Fruit fly (Drosophila melanogaster) whole organism, embryonic: ENCODE results near the gene Awh.

ENCODE experiments used
- Blimp-1 ChIP-seq: fragments of 200-800 bp; sonication (Bioruptor generic); optimal IDR thresholded peaks from 3 replicates; lab custom pipeline; 2018; ENCODE audit warnings: missing biosample characterization, missing genetic modification characterization, mild to moderate bottlenecking, moderate library complexity, missing genetic modification reagents
- CG10565 ChIP-seq: fragments of 200-800 bp; sonication (Bioruptor generic); optimal IDR thresholded peaks from 3 replicates; lab custom pipeline; 2016; ENCODE audit warnings: missing biosample characterization, mild to moderate bottlenecking, missing genetic modification characterization
- CG11504 ChIP-seq: fragments of 200-800 bp; sonication (Bioruptor generic); optimal IDR thresholded peaks from 3 replicates; lab custom pipeline; 2019; ENCODE audit warnings: missing biosample characterization, mild to moderate bottlenecking, missing genetic modification characterization, moderate library complexity
- CG12391 ChIP-seq: fragments of 200-800 bp; sonication (Bioruptor generic); optimal IDR thresholded peaks from 3 replicates; lab custom pipeline; 2018; ENCODE audit warnings: missing biosample characterization, mild to moderate bottlenecking, missing genetic modification characterization, moderate library complexity
- CG13123 ChIP-seq: fragments of 200-800 bp; sonication (Bioruptor generic); optimal IDR thresholded peaks from 2 replicates; lab custom pipeline; 2016; ENCODE audit warnings: missing biosample characterization, missing genetic modification characterization
- CG13894 ChIP-seq: fragments of 200-800 bp; sonication (Bioruptor generic); optimal IDR thresholded peaks from 3 replicates; lab custom pipeline; 2018; ENCODE audit warnings: missing biosample characterization, mild to moderate bottlenecking, missing genetic modification characterization, moderate library complexity
- CG14050 ChIP-seq: fragments of 200-800 bp; sonication (Bioruptor generic); IDR thresholded peaks from 3 replicates; pipeline ENCODE4 v1.3.6; 2022; ENCODE audit warnings: missing biosample characterization, missing genetic modification characterization
- CG1529 ChIP-seq: fragments of 200-800 bp; sonication (Bioruptor generic); optimal IDR thresholded peaks from 3 replicates; lab custom pipeline; 2018; ENCODE audit warnings: missing biosample characterization, missing genetic modification characterization
- CG1603 ChIP-seq: fragments of 200-800 bp; sonication (Bioruptor generic); optimal IDR thresholded peaks from 2 replicates; lab custom pipeline; 2019; ENCODE audit warnings: missing biosample characterization, mild to moderate bottlenecking, missing genetic modification characterization, moderate library complexity
- CG16863 ChIP-seq: fragments of 200-800 bp; sonication (Bioruptor generic); optimal IDR thresholded peaks from 3 replicates; lab custom pipeline; 2016; ENCODE audit warnings: missing biosample characterization, missing genetic modification characterization
- CG17186 ChIP-seq: fragments of 200-800 bp; sonication (Bioruptor generic); optimal IDR thresholded peaks from 3 replicates; lab custom pipeline; 2017; ENCODE audit warnings: missing biosample characterization, missing genetic modification reagents, missing genetic modification characterization
- CG17568 ChIP-seq: fragments of 200-800 bp; sonication (Bioruptor generic); optimal IDR thresholded peaks from 2 replicates; lab custom pipeline; 2018; ENCODE audit warnings: missing biosample characterization, mild to moderate bottlenecking, missing genetic modification characterization, moderate library complexity
- CG17612 ChIP-seq: fragments of 200-800 bp; sonication (Bioruptor generic); IDR thresholded peaks from 2 replicates; pipeline ENCODE4 v1.3.6; 2022; ENCODE audit warnings: missing biosample characterization, missing genetic modification characterization
- CG18619 ChIP-seq: fragments of 200-800 bp; sonication (Bioruptor generic); optimal IDR thresholded peaks from 3 replicates; lab custom pipeline; 2017; ENCODE audit warnings: missing biosample characterization, mild to moderate bottlenecking, missing genetic modification characterization
- CG18764 ChIP-seq: fragments of 200-800 bp; sonication (Bioruptor generic); optimal IDR thresholded peaks from 3 replicates; lab custom pipeline; 2016; ENCODE audit warnings: missing biosample characterization, missing genetic modification characterization
- CG2678 ChIP-seq: fragments of 200-800 bp; sonication (Bioruptor generic); optimal IDR thresholded peaks from 3 replicates; lab custom pipeline; 2019; ENCODE audit warnings: missing biosample characterization, mild to moderate bottlenecking, missing genetic modification characterization, moderate library complexity
- CG30403 ChIP-seq: fragments of 200-800 bp; sonication (Bioruptor generic); optimal IDR thresholded peaks from 3 replicates; lab custom pipeline; 2016; ENCODE audit warnings: missing biosample characterization, missing genetic modification characterization
- CG3163 ChIP-seq: fragments of 200-800 bp; sonication (Bioruptor generic); optimal IDR thresholded peaks from 3 replicates; lab custom pipeline; 2016; ENCODE audit warnings: missing biosample characterization, missing genetic modification characterization
- CG42726 ChIP-seq: fragments of 200-800 bp; sonication (Bioruptor generic); IDR thresholded peaks from 2 replicates; pipeline ENCODE4 v1.3.6; 2022; ENCODE audit warnings: missing biosample characterization, missing genetic modification characterization; ENCODE audit not compliant: partially characterized antibody
- CG6254 ChIP-seq: fragments of 200-800 bp; sonication (Bioruptor generic); optimal IDR thresholded peaks from 3 replicates; lab custom pipeline; 2017; ENCODE audit warnings: mild to moderate bottlenecking, missing biosample characterization, missing genetic modification reagents, missing genetic modification characterization
- CG6689 ChIP-seq: fragments of 200-800 bp; sonication (Bioruptor generic); IDR thresholded peaks from 2 replicates; pipeline ENCODE4 v1.3.6; 2022; ENCODE audit warnings: missing biosample characterization, missing genetic modification characterization
- CG6854 ChIP-seq: fragments of 200-800 bp; sonication (Bioruptor generic); optimal IDR thresholded peaks from 3 replicates; lab custom pipeline; 2017; ENCODE audit warnings: missing biosample characterization, mild to moderate bottlenecking, missing genetic modification characterization
- CG7745 ChIP-seq: fragments of 200-800 bp; sonication (Bioruptor generic); optimal IDR thresholded peaks from 2 replicates; lab custom pipeline; 2018; ENCODE audit warnings: missing biosample characterization, mild to moderate bottlenecking, missing genetic modification characterization, moderate library complexity
- CG8359 ChIP-seq: fragments of 200-800 bp; sonication (Bioruptor generic); optimal IDR thresholded peaks from 2 replicates; lab custom pipeline; 2017; ENCODE audit warnings: missing biosample characterization, mild to moderate bottlenecking, missing genetic modification characterization, borderline replicate concordance
- CG9215 ChIP-seq: fragments of 200-800 bp; sonication (Bioruptor generic); IDR thresholded peaks from 2 replicates; pipeline ENCODE4 v1.3.6; 2022; ENCODE audit warnings: missing biosample characterization, missing genetic modification characterization
- CG9876 ChIP-seq: fragments of 200-800 bp; sonication (Bioruptor generic); optimal IDR thresholded peaks from 2 replicates; lab custom pipeline; 2016; ENCODE audit warnings: missing biosample characterization, missing genetic modification characterization
- CTCF ChIP-seq: fragments of 200-800 bp; sonication (Bioruptor generic); optimal IDR thresholded peaks from 2 replicates; lab custom pipeline; 2017; ENCODE audit warnings: missing biosample characterization, mild to moderate bottlenecking, missing genetic modification characterization, moderate library complexity
- D19A ChIP-seq: fragments of 200-800 bp; optimal IDR thresholded peaks from 3 replicates; lab custom pipeline; 2019; ENCODE audit warnings: missing biosample characterization, mild to moderate bottlenecking, missing genetic modification characterization, moderate library complexity
- Dfd ChIP-seq, 2 experiments: fragments of >200 bp; optimal IDR thresholded peaks; 2 replicates each; lab custom pipeline; 2017; ENCODE audit warnings: missing biosample characterization in 2 of 2, missing genetic modification characterization in 2 of 2
- Dref ChIP-seq: fragments of 200-800 bp; sonication (Bioruptor generic); IDR thresholded peaks from 2 replicates; pipeline ENCODE4 v1.3.6; 2022; ENCODE audit warnings: missing biosample characterization, missing genetic modification characterization
- Drgx ChIP-seq: fragments of 200-800 bp; sonication (Bioruptor generic); IDR thresholded peaks from 2 replicates; pipeline ENCODE4 v1.3.6; 2022; ENCODE audit warnings: missing biosample characterization, missing genetic modification characterization
- E2f2 ChIP-seq: fragments of 200-800 bp; sonication (Bioruptor generic); IDR thresholded peaks from 2 replicates; pipeline ENCODE4 v1.3.6; 2022; ENCODE audit warnings: missing biosample characterization, missing genetic modification characterization
- HHEX ChIP-seq: fragments of 200-800 bp; sonication (Bioruptor generic); optimal IDR thresholded peaks from 3 replicates; lab custom pipeline; 2017; ENCODE audit warnings: missing biosample characterization, mild to moderate bottlenecking, missing genetic modification characterization, missing genetic modification reagents
- Hmx ChIP-seq: fragments of 200-800 bp; sonication (Bioruptor generic); optimal IDR thresholded peaks from 2 replicates; lab custom pipeline; 2016; ENCODE audit warnings: missing biosample characterization, missing genetic modification characterization
- Rfx ChIP-seq: fragments of 200-800 bp; sonication (Bioruptor generic); IDR thresholded peaks from 2 replicates; pipeline ENCODE4 v1.3.6; 2022; ENCODE audit warnings: missing biosample characterization, missing genetic modification characterization
- Vsx1 ChIP-seq: fragments of 200-800 bp; sonication (Bioruptor generic); optimal IDR thresholded peaks from 2 replicates; lab custom pipeline; 2017; ENCODE audit warnings: missing biosample characterization, mild to moderate bottlenecking, missing genetic modification characterization, missing genetic modification reagents
- btn ChIP-seq: fragments of 200-800 bp; sonication (Bioruptor generic); optimal IDR thresholded peaks from 2 replicates; lab custom pipeline; 2016; ENCODE audit warnings: missing biosample characterization, missing genetic modification characterization
- croc ChIP-seq: fragments of 200-800 bp; sonication (Bioruptor generic); conservative IDR thresholded peaks from 3 replicates; pipeline ENCODE4 v1.3.6; 2022; ENCODE audit warnings: missing biosample characterization, missing genetic modification characterization
- da ChIP-seq: fragments of 200-800 bp; sonication (Bioruptor generic); optimal IDR thresholded peaks from 2 replicates; lab custom pipeline; 2016; ENCODE audit warnings: missing biosample characterization, missing genetic modification characterization
- dati ChIP-seq: fragments of 200-800 bp; sonication (Bioruptor generic); IDR thresholded peaks from 2 replicates; pipeline ENCODE4 v1.3.6; 2022; ENCODE audit warnings: missing biosample characterization, missing genetic modification characterization
- dpn ChIP-seq, 2 experiments: fragments of 200-800 bp; sonication (Bioruptor generic); optimal IDR thresholded peaks; 3 replicates each; lab custom pipeline; 2016; ENCODE audit warnings: missing biosample characterization in 2 of 2, missing genetic modification characterization in 2 of 2
- gce ChIP-seq: fragments of 200-800 bp; sonication (Bioruptor generic); IDR thresholded peaks from 3 replicates; pipeline ENCODE4 v1.3.6; 2022; ENCODE audit warnings: missing biosample characterization, missing genetic modification characterization
- grau ChIP-seq: fragments of 200-800 bp; optimal IDR thresholded peaks from 3 replicates; lab custom pipeline; 2019; ENCODE audit warnings: missing biosample characterization, mild to moderate bottlenecking, missing genetic modification characterization, moderate library complexity
- ham ChIP-seq: fragments of 200-800 bp; sonication (Bioruptor generic); IDR thresholded peaks from 2 replicates; pipeline ENCODE4 v1.3.6; 2022; ENCODE audit warnings: missing biosample characterization, missing genetic modification characterization
- hb ChIP-seq: fragments of 200-800 bp; sonication (Bioruptor generic); IDR thresholded peaks from 3 replicates; pipeline ENCODE4 v1.3.6; 2022; ENCODE audit warnings: missing biosample characterization, missing genetic modification characterization; ENCODE audit not compliant: partially characterized antibody
- hkb ChIP-seq, 2 experiments: fragments of 200-800 bp in 1 of 2; fragments of >200 bp in 1 of 2; sonication (Bioruptor generic) in 1 of 2; IDR thresholded peaks in 1 of 2; optimal IDR thresholded peaks in 1 of 2; 2 replicates each; pipeline versions ENCODE4 v1.3.6 to Lab custom; 2017 to 2022; ENCODE audit warnings: missing biosample characterization in 1 of 2, missing genetic modification characterization in 1 of 2
- jigr1 ChIP-seq: fragments of 200-800 bp; sonication (Bioruptor generic); IDR thresholded peaks from 3 replicates; pipeline ENCODE4 v1.3.6; 2022; ENCODE audit warnings: missing biosample characterization, missing genetic modification characterization
- jumu ChIP-seq: fragments of 200-800 bp; sonication (Bioruptor generic); optimal IDR thresholded peaks from 3 replicates; lab custom pipeline; 2016; ENCODE audit warnings: missing biosample characterization, missing genetic modification characterization
- pnt ChIP-seq: fragments of 200-800 bp; sonication (Bioruptor generic); optimal IDR thresholded peaks from 3 replicates; lab custom pipeline; 2016; ENCODE audit warnings: missing biosample characterization, missing genetic modification characterization
- psq ChIP-seq: fragments of 200-800 bp; sonication (Bioruptor generic); optimal IDR thresholded peaks from 2 replicates; lab custom pipeline; 2017; ENCODE audit warnings: missing biosample characterization, missing genetic modification characterization
- seq ChIP-seq: fragments of 200-800 bp; sonication (Bioruptor generic); IDR thresholded peaks from 2 replicates; pipeline ENCODE4 v1.3.6; 2022; ENCODE audit warnings: missing biosample characterization, missing genetic modification characterization
- unc-4 ChIP-seq: fragments of 200-800 bp; sonication (Bioruptor generic); IDR thresholded peaks from 2 replicates; pipeline ENCODE4 v1.3.6; 2022; ENCODE audit warnings: missing biosample characterization, missing genetic modification characterization; ENCODE audit not compliant: partially characterized antibody

Gene Awh

DNA sequence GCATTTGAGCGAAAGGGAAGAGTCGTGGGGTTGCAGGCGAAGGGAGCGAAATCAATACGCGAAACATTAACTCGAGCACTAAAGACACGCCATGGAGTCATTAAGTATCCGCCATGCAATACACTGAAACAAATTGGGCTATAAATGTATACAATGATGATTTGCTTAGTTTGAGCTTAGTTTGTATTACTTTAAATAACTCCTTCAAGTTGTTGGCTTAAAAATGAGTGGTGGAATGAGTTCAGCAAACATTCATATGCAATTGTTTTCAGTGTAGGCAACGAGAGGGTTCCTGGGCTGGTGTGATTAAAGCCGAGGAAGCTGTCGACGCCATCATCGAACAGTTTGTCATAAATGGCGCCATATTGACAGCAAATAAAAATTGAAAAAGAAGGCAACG lies 48.3 kb upstream of the Awh start (continued):
- TF ChIP-seq Vsx1 (GFP tag; lab: Kevin White, UChicago) = no peak
- no peak for TF ChIP-seq CG18619 (GFP tag; lab: Kevin White, UChicago)
- no peak for TF ChIP-seq croc (GFP tag; lab: Robert Waterston, UW)
- TF ChIP-seq CG42726 (GFP tag; lab: Robert Waterston, UW) = no peak
- no peak for TF ChIP-seq da
- no peak for TF ChIP-seq CG6854 (GFP tag; lab: Kevin White, UChicago)
- TF ChIP-seq CG1603 (tag; lab: Kevin White, UChicago) = peak; percentile 28
- TF ChIP-seq CG6254 (GFP tag; lab: Kevin White, UChicago) = no peak
- no peak for TF ChIP-seq hb (GFP tag; lab: Robert Waterston, UW)
- TF ChIP-seq CG7745 = no peak
- no peak for TF ChIP-seq CG6689
- no peak for TF ChIP-seq CG17186
- TF ChIP-seq Hmx (GFP tag; lab: Kevin White, UChicago) = no peak
- TF ChIP-seq gce (GFP tag; lab: Robert Waterston, UW) = no peak
- TF ChIP-seq Drgx (GFP tag; lab: Robert Waterston, UW) = no peak
- TF ChIP-seq CG14050 (GFP tag; lab: Robert Waterston, UW) = no peak
- no peak for TF ChIP-seq CG16863
- no peak for TF ChIP-seq E2f2 (GFP tag; lab: Robert Waterston, UW)
- TF ChIP-seq CG13894 (tag; lab: Kevin White, UChicago) = no peak
- TF ChIP-seq CG2678 = peak; percentile 15
- peak in 1 of 2 experiments; percentile 10 for TF ChIP-seq dpn (GFP tag; optimal IDR thresholded peaks at IDR 0.05; lab: Kevin White, UChicago)
- no peak for TF ChIP-seq CG9876 (GFP tag; lab: Kevin White, UChicago)
- TF ChIP-seq psq (GFP tag; lab: Kevin White, UChicago) = no peak
- TF ChIP-seq CG10565 (GFP tag; lab: Kevin White, UChicago) = no peak
- no peak for TF ChIP-seq CG13123
- no peak for TF ChIP-seq CG17568 (GFP tag; lab: Kevin White, UChicago)
- TF ChIP-seq hkb (optimal IDR thresholded peaks at IDR 0.05; lab: Kevin White, UChicago) = no peak
- 0 out of 2 replicates have a peak, but pooled peaks have one; percentile 26 for TF ChIP-seq hkb (GFP tag; IDR thresholded peaks at IDR 0.05; lab: Robert Waterston, UW)
- no peak for TF ChIP-seq ham (GFP tag; lab: Robert Waterston, UW)
- 0 out of 2 replicates have a peak, but pooled peaks have one; percentile 25 for TF ChIP-seq seq (GFP tag; lab: Robert Waterston, UW)
- TF ChIP-seq CG18764 = no peak
- TF ChIP-seq CTCF (GFP tag; lab: Kevin White, UChicago) = no peak
- TF ChIP-seq D19A (tag; lab: Kevin White, UChicago) = no peak
- no peak for TF ChIP-seq Dfd (GFP tag; optimal IDR thresholded peaks at IDR 0.05; lab: Kevin White, UChicago)
- TF ChIP-seq unc-4 (GFP tag; lab: Robert Waterston, UW) = no peak
- peak; percentile 11 for TF ChIP-seq CG11504 (tag; lab: Kevin White, UChicago)
- TF ChIP-seq CG3163 (GFP tag; lab: Kevin White, UChicago) = no peak
- TF ChIP-seq CG17612 (GFP tag; lab: Robert Waterston, UW) = no peak
- TF ChIP-seq jumu = no peak
- TF ChIP-seq CG30403 = peak; percentile 17
- no peak for TF ChIP-seq CG1529 (GFP tag; lab: Kevin White, UChicago)
- TF ChIP-seq grau (tag; lab: Kevin White, UChicago) = peak; percentile 9
- TF ChIP-seq Dref (GFP tag; lab: Robert Waterston, UW) = no peak
- TF ChIP-seq jigr1 (GFP tag; lab: Robert Waterston, UW) = no peak
- TF ChIP-seq CG12391 (tag; lab: Kevin White, UChicago) = no peak
- TF ChIP-seq HHEX (GFP tag; lab: Kevin White, UChicago) = no peak
- TF ChIP-seq dati (GFP tag; lab: Robert Waterston, UW) = no peak
- TF ChIP-seq Rfx (GFP tag; lab: Robert Waterston, UW) = 0 out of 2 replicates have a peak, but pooled peaks have one; percentile 12
- TF ChIP-seq pnt (GFP tag; lab: Kevin White, UChicago) = no peak
- no peak for TF ChIP-seq CG9215 (GFP tag; lab: Robert Waterston, UW)
- no peak for TF ChIP-seq btn (GFP tag; lab: Kevin White, UChicago)
- TF ChIP-seq CG8359 (GFP tag; lab: Kevin White, UChicago) = no peak
- peak; percentile 1 for TF ChIP-seq Blimp-1 (GFP tag; lab: Kevin White, UChicago)
